Fruit fly (Drosophila melanogaster) whole organism, prepupa: ENCODE measurements around the gene CG7246.

ENCODE experiments used
- Blimp-1 ChIP-seq: fragments of 200-800 bp; sonication (Bioruptor generic); optimal IDR thresholded peaks from 3 replicates; lab custom pipeline; 2017; ENCODE audit warnings: missing biosample characterization, missing genetic modification characterization, mild to moderate bottlenecking, moderate library complexity, missing genetic modification reagents
- CG10669 ChIP-seq: fragments of 200-800 bp; sonication (Bioruptor generic); optimal IDR thresholded peaks from 3 replicates; lab custom pipeline; 2018; ENCODE audit warnings: missing biosample characterization, mild to moderate bottlenecking, missing genetic modification characterization, moderate library complexity
- CG11294 ChIP-seq: fragments of 200-800 bp; sonication (Bioruptor generic); IDR thresholded peaks from 2 replicates; pipeline ENCODE4 v1.3.6; 2022; ENCODE audit warnings: missing biosample characterization, missing genetic modification characterization
- CG11902 ChIP-seq: fragments of 200-800 bp; sonication (Bioruptor generic); optimal IDR thresholded peaks from 3 replicates; lab custom pipeline; 2016; ENCODE audit warnings: missing biosample characterization, missing genetic modification characterization
- CG15336 ChIP-seq: fragments of 200-800 bp; sonication (Bioruptor generic); IDR thresholded peaks from 2 replicates; pipeline ENCODE4 v1.3.6; 2022; ENCODE audit warnings: missing biosample characterization, missing genetic modification characterization
- CG1621 ChIP-seq: fragments of 200-800 bp; sonication (Bioruptor generic); optimal IDR thresholded peaks from 3 replicates; lab custom pipeline; 2018; ENCODE audit warnings: missing biosample characterization, mild to moderate bottlenecking, missing genetic modification characterization
- CG3032 ChIP-seq: fragments of 200-800 bp; optimal IDR thresholded peaks from 2 replicates; lab custom pipeline; 2019; ENCODE audit warnings: missing biosample characterization, mild to moderate bottlenecking, missing genetic modification characterization, moderate library complexity
- CG31627 ChIP-seq: fragments of 200-800 bp; sonication (Bioruptor generic); optimal IDR thresholded peaks from 3 replicates; lab custom pipeline; 2016; ENCODE audit warnings: missing biosample characterization, missing genetic modification characterization
- CG32006 ChIP-seq: fragments of 200-800 bp; sonication (Bioruptor generic); optimal IDR thresholded peaks from 3 replicates; lab custom pipeline; 2017; ENCODE audit warnings: missing biosample characterization, mild to moderate bottlenecking, missing genetic modification characterization
- CG34406 ChIP-seq: fragments of 200-800 bp; sonication (Bioruptor generic); optimal IDR thresholded peaks from 3 replicates; lab custom pipeline; 2016; ENCODE audit warnings: missing biosample characterization, missing genetic modification characterization
- CG6276 ChIP-seq: fragments of 200-800 bp; sonication (Bioruptor generic); optimal IDR thresholded peaks from 2 replicates; lab custom pipeline; 2017; ENCODE audit warnings: missing biosample characterization, mild to moderate bottlenecking, missing genetic modification characterization
- CG6792 ChIP-seq: fragments of 200-800 bp; sonication (Bioruptor generic); optimal IDR thresholded peaks from 3 replicates; lab custom pipeline; 2016; ENCODE audit warnings: missing biosample characterization, missing genetic modification characterization
- CG6808 ChIP-seq: fragments of 200-800 bp; sonication (Bioruptor generic); optimal IDR thresholded peaks from 3 replicates; lab custom pipeline; 2017; ENCODE audit warnings: missing biosample characterization, missing genetic modification characterization, mild to moderate bottlenecking, moderate library complexity, missing genetic modification reagents
- CG8119 ChIP-seq: fragments of 200-800 bp; sonication (Bioruptor generic); IDR thresholded peaks from 3 replicates; pipeline ENCODE4 v1.3.6; 2022; ENCODE audit warnings: missing biosample characterization, missing genetic modification characterization
- CG8632 ChIP-seq: fragments of 200-800 bp; sonication (Bioruptor generic); optimal IDR thresholded peaks from 3 replicates; lab custom pipeline; 2016; ENCODE audit warnings: missing biosample characterization, missing genetic modification characterization
- CG9139 ChIP-seq: fragments of 200-800 bp; sonication (Bioruptor generic); optimal IDR thresholded peaks from 3 replicates; lab custom pipeline; 2017; ENCODE audit warnings: missing biosample characterization, mild to moderate bottlenecking, missing genetic modification characterization
- Eip78C ChIP-seq: fragments of 200-800 bp; sonication (Bioruptor generic); peaks from one replicate; lab custom pipeline; 2016; ENCODE audit warnings: missing biosample characterization, missing genetic modification characterization
- Ets21C ChIP-seq: fragments of 200-800 bp; sonication (Bioruptor generic); optimal IDR thresholded peaks from 3 replicates; lab custom pipeline; 2016; ENCODE audit warnings: missing biosample characterization, missing genetic modification characterization
- Gug ChIP-seq: fragments of 200-800 bp; sonication (Bioruptor generic); IDR thresholded peaks from 2 replicates; pipeline ENCODE4 v1.3.6; 2022; ENCODE audit warnings: missing biosample characterization, missing genetic modification characterization
- Lpt ChIP-seq: fragments of 200-800 bp; sonication (Bioruptor generic); optimal IDR thresholded peaks from 3 replicates; lab custom pipeline; 2016; ENCODE audit warnings: missing biosample characterization, missing genetic modification characterization
- Met ChIP-seq: fragments of 200-800 bp; sonication (Bioruptor generic); optimal IDR thresholded peaks from 3 replicates; lab custom pipeline; 2016; ENCODE audit warnings: missing biosample characterization, missing genetic modification characterization
- Smox ChIP-seq: fragments of 200-800 bp; sonication (Bioruptor generic); optimal IDR thresholded peaks from 3 replicates; lab custom pipeline; 2016; ENCODE audit warnings: missing biosample characterization, missing genetic modification characterization
- Sox102F ChIP-seq: fragments of 200-800 bp; sonication (Bioruptor generic); optimal IDR thresholded peaks from 2 replicates; lab custom pipeline; 2016; ENCODE audit warnings: missing biosample characterization, mild to moderate bottlenecking, missing genetic modification characterization
- Sox14 ChIP-seq: fragments of 200-800 bp; sonication (Bioruptor generic); optimal IDR thresholded peaks from 3 replicates; lab custom pipeline; 2016; ENCODE audit warnings: missing biosample characterization, missing genetic modification characterization
- Sox15 ChIP-seq: fragments of 200-800 bp; sonication (Bioruptor generic); optimal IDR thresholded peaks from 3 replicates; lab custom pipeline; 2016; ENCODE audit warnings: missing biosample characterization, missing genetic modification characterization
- achi ChIP-seq: fragments of 200-800 bp; sonication (Bioruptor generic); optimal IDR thresholded peaks from 3 replicates; lab custom pipeline; 2016; ENCODE audit warnings: missing biosample characterization, missing genetic modification characterization
- acj6 ChIP-seq: fragments of 200-800 bp; sonication (Bioruptor generic); optimal IDR thresholded peaks from 3 replicates; lab custom pipeline; 2016; ENCODE audit warnings: missing biosample characterization, missing genetic modification characterization
- cyc ChIP-seq: fragments of 200-800 bp; sonication (Bioruptor generic); optimal IDR thresholded peaks from 3 replicates; lab custom pipeline; 2016; ENCODE audit warnings: missing biosample characterization, missing genetic modification characterization
- dac ChIP-seq: fragments of 200-800 bp; sonication (Bioruptor generic); optimal IDR thresholded peaks from 2 replicates; lab custom pipeline; 2017; ENCODE audit warnings: missing biosample characterization, mild to moderate bottlenecking, missing genetic modification characterization
- dsx ChIP-seq: fragments of 200-800 bp; optimal IDR thresholded peaks from 3 replicates; lab custom pipeline; 2019; ENCODE audit warnings: missing biosample characterization, mild to moderate bottlenecking, missing genetic modification characterization, moderate library complexity; ENCODE audit not compliant: poor library complexity, severe bottlenecking
- esn ChIP-seq: fragments of 200-800 bp; sonication (Bioruptor generic); optimal IDR thresholded peaks from 2 replicates; lab custom pipeline; 2016; ENCODE audit warnings: missing biosample characterization, mild to moderate bottlenecking, missing genetic modification characterization, moderate library complexity
- fd59A ChIP-seq: fragments of 200-800 bp; sonication (Bioruptor generic); optimal IDR thresholded peaks from 2 replicates; lab custom pipeline; 2017; ENCODE audit warnings: missing biosample characterization, mild to moderate bottlenecking, missing genetic modification characterization, missing genetic modification reagents
- fd85E ChIP-seq: fragments of 200-800 bp; sonication (Bioruptor generic); optimal IDR thresholded peaks from 3 replicates; lab custom pipeline; 2016; ENCODE audit warnings: missing biosample characterization, missing genetic modification characterization
- fkh ChIP-seq: fragments of 200-800 bp; sonication (Bioruptor generic); optimal IDR thresholded peaks from 3 replicates; lab custom pipeline; 2017; ENCODE audit warnings: missing biosample characterization, mild to moderate bottlenecking, missing genetic modification characterization, moderate library complexity
- lz ChIP-seq: fragments of 200-800 bp; sonication (Bioruptor generic); optimal IDR thresholded peaks from 3 replicates; lab custom pipeline; 2016; ENCODE audit warnings: missing biosample characterization, missing genetic modification characterization
- spab ChIP-seq: fragments of 200-800 bp; sonication (Bioruptor generic); optimal IDR thresholded peaks from 2 replicates; lab custom pipeline; 2017; ENCODE audit warnings: missing biosample characterization, mild to moderate bottlenecking, missing genetic modification characterization, missing genetic modification reagents
- ss ChIP-seq, 2 experiments: fragments of 200-800 bp; sonication (Bioruptor generic); optimal IDR thresholded peaks; 2 replicates in 1 of 2; 3 replicates in 1 of 2; lab custom pipeline; 2017 to 2018; ENCODE audit warnings: mild to moderate bottlenecking in 2 of 2, missing biosample characterization in 2 of 2, missing genetic modification characterization in 2 of 2, moderate library complexity in 1 of 2
- svp ChIP-seq: fragments of 200-800 bp; sonication (Bioruptor generic); peaks from one replicate; lab custom pipeline; 2016; ENCODE audit warnings: missing biosample characterization, missing genetic modification characterization
- topi ChIP-seq: fragments of 200-800 bp; sonication (Bioruptor generic); optimal IDR thresholded peaks from 3 replicates; lab custom pipeline; 2016; ENCODE audit warnings: missing biosample characterization, missing genetic modification characterization
- vri ChIP-seq: fragments of 200-800 bp; sonication (Bioruptor generic); optimal IDR thresholded peaks from 3 replicates; lab custom pipeline; 2016; ENCODE audit warnings: missing biosample characterization, mild to moderate bottlenecking, missing genetic modification characterization

The CG7246 gene

DNA sequence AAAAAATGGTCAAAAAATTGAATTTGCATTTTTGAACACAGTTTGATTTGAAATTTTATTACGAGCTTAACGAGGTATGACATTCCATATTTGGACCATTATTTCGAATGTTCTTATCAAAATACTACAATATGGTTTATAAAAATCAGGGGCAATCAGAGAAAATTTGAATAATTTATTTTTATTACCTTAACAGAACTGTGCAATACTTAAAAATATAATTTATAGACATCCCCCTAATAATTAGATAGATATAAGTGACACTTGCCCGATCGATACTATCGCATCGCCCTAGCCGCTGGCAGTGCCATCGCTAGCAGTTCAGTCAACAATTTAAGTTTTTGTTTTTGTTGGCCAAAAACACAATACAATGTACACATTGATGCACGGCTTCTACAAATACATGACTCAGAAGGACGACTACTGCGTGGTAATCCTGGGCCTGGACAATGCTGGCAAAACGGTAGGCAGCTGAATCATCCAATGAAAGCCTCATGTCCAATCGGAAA, 26.0 kb upstream of the CG7246 start, which contains the start of gene Arfrp1:
TSS of gene Arfrp1 (plus strand) at position 295 of the 509 bp plus-strand sequence.
- no peak for TF ChIP-seq Gug (GFP tag; lab: Robert Waterston, UW)
- TF ChIP-seq CG1621 (tag; lab: Kevin White, UChicago): no peak
- TF ChIP-seq acj6 (GFP tag; lab: Kevin White, UChicago): no peak
- peak; percentile 60 for TF ChIP-seq dsx (GFP tag; lab: Kevin White, UChicago)
- TF ChIP-seq esn (GFP tag; lab: Kevin White, UChicago): peak; percentile 49
- TF ChIP-seq topi (GFP tag; lab: Kevin White, UChicago): peak; percentile 6
- peak; percentile 15 for TF ChIP-seq CG31627 (GFP tag; lab: Kevin White, UChicago)
- TF ChIP-seq CG3032: peak; percentile 41
- no peak for TF ChIP-seq vri
- TF ChIP-seq Ets21C (GFP tag; lab: Kevin White, UChicago): no peak
- TF ChIP-seq CG11902: no peak
- no peak for TF ChIP-seq CG32006 (GFP tag; lab: Kevin White, UChicago)
- no peak for TF ChIP-seq Met (GFP tag; lab: Kevin White, UChicago)
- TF ChIP-seq lz (GFP tag; lab: Kevin White, UChicago): peak; percentile 9
- no peak for TF ChIP-seq fd85E (GFP tag; lab: Kevin White, UChicago)
- TF ChIP-seq Smox (GFP tag; lab: Kevin White, UChicago): no peak
- no peak for TF ChIP-seq cyc (GFP tag; lab: Kevin White, UChicago)
- TF ChIP-seq CG10669: no peak
- peak; percentile 56 for TF ChIP-seq svp
- TF ChIP-seq Sox14 (GFP tag; lab: Kevin White, UChicago): peak; percentile 13
- no peak for TF ChIP-seq CG8119 (GFP tag; lab: Robert Waterston, UW)
- peak; percentile 78 for TF ChIP-seq achi (GFP tag; lab: Kevin White, UChicago)
- peak; percentile 70 for TF ChIP-seq Eip78C (GFP tag; lab: Kevin White, UChicago)
- no peak for TF ChIP-seq CG6276 (GFP tag; lab: Kevin White, UChicago)
- no peak for TF ChIP-seq Sox102F (GFP tag; lab: Kevin White, UChicago)
- peak; percentile 62 for TF ChIP-seq fkh
- peak; percentile 8 for TF ChIP-seq Sox15
- no peak for TF ChIP-seq ss (GFP tag; optimal IDR thresholded peaks at IDR 0.05; lab: Kevin White, UChicago)
- no peak for TF ChIP-seq CG15336 (GFP tag; lab: Robert Waterston, UW)

DNA sequence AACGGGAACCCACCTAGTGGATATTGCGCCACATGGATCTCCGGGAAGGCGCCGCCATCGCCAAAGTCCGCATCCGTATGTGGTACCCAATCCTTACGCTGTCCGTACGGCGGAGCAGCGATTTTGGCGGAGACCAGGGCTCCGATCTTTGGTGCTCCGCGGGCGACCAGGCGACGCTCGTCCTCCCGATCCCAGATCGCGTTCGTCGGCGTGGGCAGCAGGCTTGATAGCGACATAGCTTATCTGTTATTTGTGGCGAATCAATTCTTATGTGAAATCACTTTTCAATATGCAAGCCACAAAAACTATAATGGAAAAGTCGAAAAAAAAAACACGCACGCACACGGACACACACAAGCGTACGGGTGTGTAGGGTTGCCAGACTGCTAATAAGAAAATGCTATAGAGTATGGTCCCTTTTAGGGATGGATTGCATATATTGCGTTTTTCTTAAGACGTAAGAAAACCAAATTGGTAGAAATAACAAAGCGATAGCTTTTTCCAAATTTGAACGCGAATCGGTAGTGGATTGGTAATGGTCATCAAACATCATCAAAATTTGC, 25.4 kb upstream of the CG7246 start, which contains the start of gene Bx42:
TSS of gene Bx42 (minus strand) at position 393 of the 563 bp plus-strand sequence.
- TF ChIP-seq dac: no peak
- TF ChIP-seq spab (GFP tag; lab: Kevin White, UChicago): no peak
- peak; percentile 16 for TF ChIP-seq Sox14 (GFP tag; lab: Kevin White, UChicago)
- peak; percentile 45 for TF ChIP-seq Eip78C (GFP tag; lab: Kevin White, UChicago)
- no peak for TF ChIP-seq CG8119 (GFP tag; lab: Robert Waterston, UW)
- TF ChIP-seq, all 60 proteins: peak for 2

DNA sequence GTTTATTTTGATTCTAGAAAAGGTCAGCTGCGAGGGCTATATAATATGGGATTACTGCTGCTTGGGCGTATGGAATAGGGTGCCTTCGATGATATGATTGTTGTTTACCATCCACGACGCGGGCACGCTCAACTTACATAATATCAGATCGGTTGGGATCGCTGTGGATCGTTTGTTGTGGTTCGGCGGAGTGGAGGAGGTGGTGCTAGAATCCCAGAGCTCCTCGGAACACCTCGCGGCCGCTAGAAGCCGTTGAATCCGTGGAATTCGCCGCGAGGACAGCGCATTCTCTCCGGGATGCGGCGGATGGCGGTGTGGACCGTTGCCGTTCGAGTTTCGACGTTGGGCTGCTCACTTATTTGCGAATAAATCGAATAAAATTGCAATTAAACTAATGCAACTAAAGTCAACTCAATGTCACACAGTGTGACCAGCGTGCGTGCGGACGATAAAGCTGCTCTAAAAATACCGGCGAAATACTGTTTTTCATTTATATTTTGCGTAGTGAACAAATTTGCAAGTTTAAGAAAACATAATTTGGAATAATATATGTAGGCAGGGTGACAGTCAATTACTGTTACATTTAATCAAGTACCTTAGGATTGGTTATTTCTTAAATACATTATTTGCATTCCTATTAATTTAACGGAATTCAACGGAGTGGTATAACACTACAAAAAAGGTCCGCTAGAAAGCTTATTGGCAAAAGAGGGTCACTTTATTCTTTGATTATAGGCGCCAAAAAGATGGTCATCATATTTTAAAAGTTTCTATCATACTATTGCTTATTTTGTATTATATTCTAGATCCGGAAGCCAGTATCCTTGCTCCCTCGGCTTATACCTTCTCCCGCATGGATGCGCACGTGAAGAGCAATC, 22.7 kb upstream of the CG7246 start, which contains the start of gene CG7766:
TSS of gene CG7766 (minus strand) at position 432 of the 878 bp plus-strand sequence.
- TF ChIP-seq CG6808 (GFP tag; lab: Kevin White, UChicago): no peak
- peak; percentile 87 for TF ChIP-seq vri
- TF ChIP-seq svp: peak; percentile 93

DNA sequence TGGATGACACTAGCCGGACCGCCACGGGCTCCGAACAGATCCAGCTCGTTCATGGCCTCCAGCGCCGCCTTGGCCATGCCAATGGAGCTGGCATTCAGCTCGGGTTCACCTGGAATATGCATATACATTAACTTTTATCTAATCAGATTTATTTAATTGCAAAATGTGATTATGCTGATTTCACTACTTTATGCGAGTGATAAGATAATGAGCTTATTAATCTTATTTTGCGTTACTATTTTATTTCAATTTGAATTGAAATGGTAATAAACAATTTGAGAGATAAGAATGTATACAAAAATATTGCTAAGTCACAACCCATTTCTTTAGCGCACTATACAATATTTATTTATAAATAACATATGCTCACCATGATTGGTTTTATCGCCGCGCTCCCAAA, 21.3 kb upstream of the CG7246 start:
- TF ChIP-seq Sox102F (GFP tag; lab: Kevin White, UChicago) (no peak), CG9139 (GFP tag; lab: Kevin White, UChicago) (no peak), CG11294 (GFP tag; lab: Robert Waterston, UW) (no peak), Blimp-1 (GFP tag; lab: Kevin White, UChicago) (no peak), Lpt (GFP tag; lab: Kevin White, UChicago) (no peak), fd59A (GFP tag; lab: Kevin White, UChicago) (no peak), cyc (GFP tag; lab: Kevin White, UChicago) (no peak), CG6792 (GFP tag; lab: Kevin White, UChicago) (no peak), CG10669 (no peak), CG34406 (GFP tag; lab: Kevin White, UChicago) (no peak), lz (GFP tag; lab: Kevin White, UChicago) (no peak), CG8632 (GFP tag; lab: Kevin White, UChicago) (no peak)
